Fruit fly (Drosophila melanogaster) whole organism, embryonic: ENCODE data around the gene CG44362.
A peak's percentile ranks its signal among the peaks of the same experiment; 100 is the strongest.

Experiments used
- ATbp ChIP-seq: fragments of 200-800 bp; sonication (Bioruptor generic); optimal IDR thresholded peaks from 2 replicates; lab custom pipeline; 2017; ENCODE audit warnings: missing biosample characterization, mild to moderate bottlenecking, missing genetic modification characterization, missing genetic modification reagents
- BEAF-32 ChIP-seq: fragments of 200-800 bp; sonication (Bioruptor generic); optimal IDR thresholded peaks from 3 replicates; lab custom pipeline; 2017; ENCODE audit warnings: missing biosample characterization, missing genetic modification characterization, mild to moderate bottlenecking, moderate library complexity, missing genetic modification reagents
- Bgb ChIP-seq: fragments of 200-800 bp; sonication (Bioruptor generic); IDR thresholded peaks from 2 replicates; pipeline ENCODE4 v1.3.6; 2022; ENCODE audit warnings: missing biosample characterization, missing genetic modification characterization; ENCODE audit not compliant: partially characterized antibody
- BtbVII ChIP-seq: fragments of 200-800 bp; sonication (Bioruptor generic); optimal IDR thresholded peaks from 3 replicates; lab custom pipeline; 2017; ENCODE audit warnings: missing biosample characterization, mild to moderate bottlenecking, missing genetic modification characterization
- Bteb2 ChIP-seq: fragments of 200-800 bp; sonication (Bioruptor generic); optimal IDR thresholded peaks from 2 replicates; lab custom pipeline; 2016; ENCODE audit warnings: missing biosample characterization, missing genetic modification characterization
- CG10979 ChIP-seq: fragments of 200-800 bp; sonication (Bioruptor generic); optimal IDR thresholded peaks from 2 replicates; lab custom pipeline; 2018; ENCODE audit warnings: missing biosample characterization, mild to moderate bottlenecking, missing genetic modification characterization, moderate library complexity
- CG11695 ChIP-seq: fragments of 200-800 bp; sonication (Bioruptor generic); IDR thresholded peaks from 3 replicates; pipeline ENCODE4 v1.3.6; 2022; ENCODE audit warnings: missing biosample characterization, missing genetic modification characterization
- CG13624 ChIP-seq: fragments of 200-800 bp; sonication (Bioruptor generic); optimal IDR thresholded peaks from 2 replicates; lab custom pipeline; 2016; ENCODE audit warnings: missing biosample characterization, missing genetic modification characterization
- CG17385 ChIP-seq: fragments of 200-800 bp; sonication (Bioruptor generic); optimal IDR thresholded peaks from 3 replicates; lab custom pipeline; 2018; ENCODE audit warnings: missing biosample characterization, mild to moderate bottlenecking, missing genetic modification characterization
- CG17829 ChIP-seq: fragments of 200-800 bp; optimal IDR thresholded peaks from 2 replicates; lab custom pipeline; 2019; ENCODE audit warnings: missing biosample characterization, mild to moderate bottlenecking, missing genetic modification characterization, moderate library complexity
- CG17912 ChIP-seq: fragments of 200-800 bp; sonication (Bioruptor generic); optimal IDR thresholded peaks from 2 replicates; lab custom pipeline; 2018; ENCODE audit warnings: missing biosample characterization, mild to moderate bottlenecking, missing genetic modification characterization
- CG18476 ChIP-seq: fragments of 200-800 bp; sonication (Bioruptor generic); optimal IDR thresholded peaks from 2 replicates; lab custom pipeline; 2016; ENCODE audit warnings: missing biosample characterization, mild to moderate bottlenecking, missing genetic modification characterization
- CG18619 ChIP-seq: fragments of 200-800 bp; sonication (Bioruptor generic); optimal IDR thresholded peaks from 3 replicates; lab custom pipeline; 2017; ENCODE audit warnings: missing biosample characterization, mild to moderate bottlenecking, missing genetic modification characterization
- CG18764 ChIP-seq: fragments of 200-800 bp; sonication (Bioruptor generic); optimal IDR thresholded peaks from 3 replicates; lab custom pipeline; 2016; ENCODE audit warnings: missing biosample characterization, missing genetic modification characterization
- CG2116 ChIP-seq: fragments of 200-800 bp; sonication (Bioruptor generic); optimal IDR thresholded peaks from 3 replicates; lab custom pipeline; 2018; ENCODE audit warnings: missing biosample characterization, mild to moderate bottlenecking, missing genetic modification characterization
- CG2875 ChIP-seq: fragments of 200-800 bp; sonication (Bioruptor generic); optimal IDR thresholded peaks from 2 replicates; lab custom pipeline; 2017; ENCODE audit warnings: missing biosample characterization, mild to moderate bottlenecking, missing genetic modification characterization, missing genetic modification reagents
- CG31224 ChIP-seq: fragments of 200-800 bp; sonication (Bioruptor generic); IDR thresholded peaks from 2 replicates; pipeline ENCODE4 v1.3.6; 2022; ENCODE audit warnings: missing biosample characterization, missing genetic modification characterization
- CG3281 ChIP-seq: fragments of 200-800 bp; sonication (Bioruptor generic); optimal IDR thresholded peaks from 3 replicates; lab custom pipeline; 2017; ENCODE audit warnings: missing biosample characterization, mild to moderate bottlenecking, missing genetic modification characterization
- CG4328 ChIP-seq: fragments of 200-800 bp; sonication (Bioruptor generic); optimal IDR thresholded peaks from 3 replicates; lab custom pipeline; 2017; ENCODE audit warnings: missing biosample characterization, missing genetic modification reagents, missing genetic modification characterization
- CG4820 ChIP-seq: fragments of 200-800 bp; sonication (Bioruptor generic); optimal IDR thresholded peaks from 3 replicates; lab custom pipeline; 2016; ENCODE audit warnings: missing biosample characterization, missing genetic modification characterization
- CG7556 ChIP-seq: fragments of 200-800 bp; sonication (Bioruptor generic); optimal IDR thresholded peaks from 2 replicates; lab custom pipeline; 2017; ENCODE audit warnings: missing biosample characterization, mild to moderate bottlenecking, missing genetic modification characterization
- CG8290 ChIP-seq, 3 experiments: fragments of 200-800 bp; sonication (Bioruptor generic); optimal IDR thresholded peaks; 2 replicates each; lab custom pipeline; 2016 to 2019; ENCODE audit warnings: missing biosample characterization in 3 of 3, missing genetic modification characterization in 3 of 3, mild to moderate bottlenecking in 2 of 3, moderate library complexity in 1 of 3
- CG9215 ChIP-seq: fragments of 200-800 bp; sonication (Bioruptor generic); IDR thresholded peaks from 2 replicates; pipeline ENCODE4 v1.3.6; 2022; ENCODE audit warnings: missing biosample characterization, missing genetic modification characterization
- CG9437 ChIP-seq: fragments of 200-800 bp; sonication (Bioruptor generic); optimal IDR thresholded peaks from 2 replicates; lab custom pipeline; 2018; ENCODE audit warnings: missing biosample characterization, mild to moderate bottlenecking, missing genetic modification characterization
- Dad ChIP-seq: fragments of 200-800 bp; sonication (Bioruptor generic); optimal IDR thresholded peaks from 3 replicates; lab custom pipeline; 2016; ENCODE audit warnings: missing biosample characterization, missing genetic modification characterization
- Dfd ChIP-seq, 2 experiments: fragments of >200 bp; optimal IDR thresholded peaks; 2 replicates each; lab custom pipeline; 2017; ENCODE audit warnings: missing biosample characterization in 2 of 2, missing genetic modification characterization in 2 of 2
- Ets65A ChIP-seq: fragments of 200-800 bp; sonication (Bioruptor generic); peaks from one replicate; lab custom pipeline; 2016; ENCODE audit warnings: missing biosample characterization, missing genetic modification characterization
- Hand ChIP-seq: fragments of 200-800 bp; sonication (Bioruptor generic); optimal IDR thresholded peaks from 2 replicates; lab custom pipeline; 2017; ENCODE audit warnings: mild to moderate bottlenecking, missing biosample characterization, missing genetic modification reagents, missing genetic modification characterization
- Kr ChIP-seq: fragments of 200-800 bp; sonication (Bioruptor generic); optimal IDR thresholded peaks from 2 replicates; lab custom pipeline; 2017; ENCODE audit warnings: missing biosample characterization, mild to moderate bottlenecking, missing genetic modification characterization
- Lhr ChIP-seq: fragments of 200-800 bp; sonication (Bioruptor generic); optimal IDR thresholded peaks from 3 replicates; lab custom pipeline; 2017; ENCODE audit warnings: mild to moderate bottlenecking, missing biosample characterization, missing genetic modification reagents, missing genetic modification characterization
- NK7.1 ChIP-seq: fragments of 200-800 bp; sonication (Bioruptor generic); optimal IDR thresholded peaks from 3 replicates; lab custom pipeline; 2016; ENCODE audit warnings: missing biosample characterization, missing genetic modification characterization
- NfI ChIP-seq: fragments of 200-800 bp; sonication (Bioruptor generic); optimal IDR thresholded peaks from 3 replicates; lab custom pipeline; 2018; ENCODE audit warnings: missing biosample characterization, mild to moderate bottlenecking, missing genetic modification characterization, moderate library complexity
- Sox100B ChIP-seq: fragments of 200-800 bp; sonication (Bioruptor generic); optimal IDR thresholded peaks from 3 replicates; lab custom pipeline; 2018; ENCODE audit warnings: missing biosample characterization, mild to moderate bottlenecking, missing genetic modification characterization
- Stat92E ChIP-seq, 3 experiments: fragments of >200 bp in 2 of 3; fragments of 200-800 bp in 1 of 3; sonication (Bioruptor generic) in 1 of 3; optimal IDR thresholded peaks; 2 replicates each; lab custom pipeline; 2017 to 2019; ENCODE audit warnings: missing biosample characterization in 3 of 3, missing genetic modification characterization in 3 of 3, mild to moderate bottlenecking in 1 of 3, moderate library complexity in 1 of 3
- az2 ChIP-seq: fragments of 200-800 bp; sonication (Bioruptor generic); optimal IDR thresholded peaks from 3 replicates; lab custom pipeline; 2016; ENCODE audit warnings: missing biosample characterization, missing genetic modification characterization
- bowl ChIP-seq: fragments of 200-800 bp; sonication (Bioruptor generic); IDR thresholded peaks from 2 replicates; pipeline ENCODE4 v1.3.6; 2022; ENCODE audit warnings: missing biosample characterization, missing genetic modification characterization
- crp ChIP-seq, 2 experiments: fragments of 200-800 bp; sonication (Bioruptor generic); optimal IDR thresholded peaks; 2 replicates in 1 of 2; 3 replicates in 1 of 2; lab custom pipeline; 2017; ENCODE audit warnings: missing biosample characterization in 2 of 2, missing genetic modification characterization in 2 of 2, mild to moderate bottlenecking in 1 of 2, moderate library complexity in 1 of 2
- fu2 ChIP-seq: fragments of 200-800 bp; sonication (Bioruptor generic); optimal IDR thresholded peaks from 2 replicates; lab custom pipeline; 2016; ENCODE audit warnings: missing biosample characterization, missing genetic modification characterization
- grn ChIP-seq: fragments of 200-800 bp; sonication (Bioruptor generic); optimal IDR thresholded peaks from 3 replicates; lab custom pipeline; 2017; ENCODE audit warnings: missing biosample characterization, missing genetic modification characterization
- gsb ChIP-seq: fragments of 200-800 bp; sonication (Bioruptor generic); IDR thresholded peaks from 2 replicates; pipeline ENCODE4 v1.3.6; 2022; ENCODE audit warnings: missing biosample characterization, missing genetic modification characterization
- gsb-n ChIP-seq: fragments of 200-800 bp; sonication (Bioruptor generic); optimal IDR thresholded peaks from 3 replicates; lab custom pipeline; 2018; ENCODE audit warnings: missing biosample characterization, mild to moderate bottlenecking, missing genetic modification characterization
- pan ChIP-seq, 4 experiments: fragments of >200 bp in 3 of 4; fragments of 200-800 bp in 1 of 4; sonication (Bioruptor generic) in 1 of 4; optimal IDR thresholded peaks in 3 of 4; IDR thresholded peaks in 1 of 4; 2 replicates each; pipeline versions ENCODE4 v1.3.6 to Lab custom; 2017 to 2022; ENCODE audit warnings: missing biosample characterization in 2 of 4, missing genetic modification characterization in 2 of 4, mixed read lengths in 1 of 4
- pita ChIP-seq: fragments of 200-800 bp; sonication (Bioruptor generic); optimal IDR thresholded peaks from 2 replicates; lab custom pipeline; 2017; ENCODE audit warnings: missing biosample characterization, mild to moderate bottlenecking, missing genetic modification characterization
- pnt ChIP-seq: fragments of 200-800 bp; sonication (Bioruptor generic); optimal IDR thresholded peaks from 3 replicates; lab custom pipeline; 2016; ENCODE audit warnings: missing biosample characterization, missing genetic modification characterization
- sens-2 ChIP-seq: fragments of 200-800 bp; sonication (Bioruptor generic); IDR thresholded peaks from 2 replicates; pipeline ENCODE4 v1.3.6; 2022; ENCODE audit warnings: missing biosample characterization, missing genetic modification characterization
- seq ChIP-seq: fragments of 200-800 bp; sonication (Bioruptor generic); IDR thresholded peaks from 2 replicates; pipeline ENCODE4 v1.3.6; 2022; ENCODE audit warnings: missing biosample characterization, missing genetic modification characterization
- stc ChIP-seq: fragments of 200-800 bp; sonication (Bioruptor generic); IDR thresholded peaks from 2 replicates; pipeline ENCODE4 v1.3.6; 2022; ENCODE audit warnings: missing biosample characterization, missing genetic modification characterization
- stwl ChIP-seq: fragments of 200-800 bp; sonication (Bioruptor generic); optimal IDR thresholded peaks from 3 replicates; lab custom pipeline; 2018; ENCODE audit warnings: missing biosample characterization, mild to moderate bottlenecking, missing genetic modification characterization, moderate library complexity
- z ChIP-seq: fragments of 200-800 bp; sonication (Bioruptor generic); IDR thresholded peaks from 3 replicates; pipeline ENCODE4 v1.3.6; 2022; ENCODE audit warnings: missing biosample characterization, missing genetic modification characterization

CG44362 gene

dm6 chr3L:11375304-11375703, 22.0 kb upstream of the CG44362 start (continued):
- peak; percentile 73 for TF ChIP-seq ATbp (GFP tag; lab: Kevin White, UChicago)
- no peak for TF ChIP-seq Hand
- TF ChIP-seq Lhr, result peak; percentile 33
- TF ChIP-seq gsb-n (tag; lab: Kevin White, UChicago), result peak; percentile 81
- peak; percentile 73 for TF ChIP-seq CG2875
- no peak for TF ChIP-seq CG9215 (GFP tag; lab: Robert Waterston, UW)
- peak; percentile 36; the same call in 1 of the 2 replicates for TF ChIP-seq CG31224 (GFP tag; lab: Robert Waterston, UW)
- no peak; the same call in 2 of the 3 replicates for TF ChIP-seq z (GFP tag; lab: Robert Waterston, UW)
- no peak for TF ChIP-seq NK7.1
- peak; percentile 50 for TF ChIP-seq stc (GFP tag; lab: Robert Waterston, UW)
- TF ChIP-seq CG7556, result peak; percentile 67
- no peak for TF ChIP-seq pan (optimal IDR thresholded peaks at IDR 0.05; lab: Kevin White, UChicago)
- TF ChIP-seq pan (GFP tag; optimal IDR thresholded peaks at IDR 0.05 in 1 of 2, IDR thresholded peaks at IDR 0.05 in 1 of 2), result peak in 1 of 2 experiments; percentile 46
- no peak for TF ChIP-seq CG17912 (GFP tag; lab: Kevin White, UChicago)
- TF ChIP-seq seq, result 0 out of 2 replicates have a peak, but pooled peaks have one; percentile 26
- peak; percentile 9 for TF ChIP-seq Bteb2 (GFP tag; lab: Kevin White, UChicago)
- TF ChIP-seq CG18476 (GFP tag; lab: Kevin White, UChicago), result peak; percentile 57
- peak; percentile 8 for TF ChIP-seq Dad
- peak; percentile 51 for TF ChIP-seq CG18764 (GFP tag; lab: Kevin White, UChicago)
- no peak for TF ChIP-seq bowl
- TF ChIP-seq NfI (GFP tag; lab: Kevin White, UChicago), result no peak
- 0 out of 2 replicates have a peak, but pooled peaks have one; percentile 19 for TF ChIP-seq sens-2 (GFP tag; lab: Robert Waterston, UW)
- no peak for TF ChIP-seq CG3281 (GFP tag; lab: Kevin White, UChicago)
- no peak for TF ChIP-seq BEAF-32 (GFP tag; lab: Kevin White, UChicago)
- TF ChIP-seq fu2 (GFP tag; lab: Kevin White, UChicago), result no peak
- TF ChIP-seq CG4328 (GFP tag; lab: Kevin White, UChicago), result peak; percentile 19
- no peak for TF ChIP-seq grn (GFP tag; lab: Kevin White, UChicago)
- peak; percentile 75 for TF ChIP-seq az2
- TF ChIP-seq pnt, result peak; percentile 44
- TF ChIP-seq CG9437, result peak; percentile 68
- no peak for TF ChIP-seq gsb
- TF ChIP-seq CG11695 (GFP tag; lab: Robert Waterston, UW), result 0 out of 3 replicates have a peak, but pooled peaks have one; percentile 11
- peak; percentile 41 for TF ChIP-seq CG17385 (GFP tag; lab: Kevin White, UChicago)
- TF ChIP-seq pita (GFP tag; lab: Kevin White, UChicago), result no peak
- peak; percentile 60 for TF ChIP-seq CG18619 (GFP tag; lab: Kevin White, UChicago)
- no peak for TF ChIP-seq Ets65A (GFP tag; lab: Kevin White, UChicago)
- TF ChIP-seq CG8290 (GFP tag; optimal IDR thresholded peaks at IDR 0.05; lab: Kevin White, UChicago), result peak; percentile 30
- TF ChIP-seq CG8290 (tag; optimal IDR thresholded peaks at IDR 0.05; lab: Kevin White, UChicago), result peak in 1 of 2 experiments; percentile 59
- peak; percentile 21 for TF ChIP-seq stwl (tag; lab: Kevin White, UChicago)
- peak; percentile 48 for TF ChIP-seq Kr (GFP tag; lab: Kevin White, UChicago)
- TF ChIP-seq CG17829 (tag; lab: Kevin White, UChicago), result peak; percentile 85
- TF ChIP-seq Bgb (GFP tag; lab: Robert Waterston, UW), result no peak
- peak; percentile 62 for TF ChIP-seq Sox100B (GFP tag; lab: Kevin White, UChicago)
- TF ChIP-seq crp (GFP tag; optimal IDR thresholded peaks at IDR 0.05; lab: Kevin White, UChicago), result peak in 1 of 2 experiments; percentile 9
- TF ChIP-seq Stat92E (GFP tag; optimal IDR thresholded peaks at IDR 0.05; lab: Kevin White, UChicago), result peak in 1 of 3 experiments; percentile 96
- TF ChIP-seq CG10979 (tag; lab: Kevin White, UChicago), result peak; percentile 92
- peak; percentile 4 for TF ChIP-seq CG2116 (GFP tag; lab: Kevin White, UChicago)
- TF ChIP-seq Dfd (GFP tag; optimal IDR thresholded peaks at IDR 0.05; lab: Kevin White, UChicago), result no peak
- no peak for TF ChIP-seq BtbVII
- TF ChIP-seq CG13624, result no peak
- TF ChIP-seq CG4820 (GFP tag; lab: Kevin White, UChicago), result peak; percentile 73
